Fruit fly (Drosophila melanogaster) Kc167 (cell line): Measurements from ENCODE around the gene Pgam5.

Experiments used
- Myc ChIP-seq: fragments of >200 bp; optimal IDR thresholded peaks from 2 replicates; lab custom pipeline; 2017; ENCODE audit warnings: missing external identifiers
- Sin3A ChIP-seq: fragments of >200 bp; optimal IDR thresholded peaks from 2 replicates; lab custom pipeline; 2018; ENCODE audit warnings: missing external identifiers
- h ChIP-seq: fragments of >200 bp; optimal IDR thresholded peaks from 3 replicates; lab custom pipeline; 2018; ENCODE audit warnings: missing external identifiers
- insv ChIP-seq: fragments of >200 bp; optimal IDR thresholded peaks from 3 replicates; lab custom pipeline; 2018; ENCODE audit warnings: missing external identifiers
- psq ChIP-seq: fragments of >200 bp; optimal IDR thresholded peaks from 2 replicates; lab custom pipeline; 2017; ENCODE audit warnings: missing external identifiers
- ttk ChIP-seq: sonication (Bioruptor generic); optimal IDR thresholded peaks from 2 replicates; lab custom pipeline; 2017; ENCODE audit warnings: missing external identifiers

- no peak for TF ChIP-seq h (lab: Kevin White, UChicago)
- TF ChIP-seq insv = no peak
- no peak for TF ChIP-seq psq (lab: Kevin White, UChicago)
- no peak for TF ChIP-seq Sin3A (lab: Kevin White, UChicago)
- TF ChIP-seq ttk (lab: Kevin White, UChicago) = no peak
- TF ChIP-seq Myc (lab: Kevin White, UChicago) = no peak
These were observed 6.8 kb upstream of the Pgam5 start, which contains the start of gene Coa8 for dm6 chrX:1880139-1880556.
